Worm (Caenorhabditis elegans) whole organism, L2 larva: ENCODE data around the gene srj-22.

Experiments
- F13H6.1 ChIP-seq: sonication (generic microtip); optimal IDR thresholded peaks from 2 replicates; lab custom pipeline; 2016; ENCODE audit warnings: missing genetic modification characterization, missing compliant biosample characterization
- Y55F3AM.14 ChIP-seq: fragments of 200-800 bp; sonication (Bioruptor generic); optimal IDR thresholded peaks from 2 replicates; lab custom pipeline; 2018; ENCODE audit warnings: mild to moderate bottlenecking, missing genetic modification characterization, missing compliant biosample characterization
- ZK546.5 ChIP-seq: sonication (generic microtip); optimal IDR thresholded peaks from 2 replicates; lab custom pipeline; 2017; ENCODE audit warnings: missing biosample characterization, missing genetic modification characterization
- aly-2 ChIP-seq: fragments of 150-350 bp; optimal IDR thresholded peaks from 2 replicates; lab custom pipeline; 2014; ENCODE audit warnings: missing biosample characterization, missing genetic modification characterization
- ama-1 ChIP-seq: fragments of 150-350 bp; optimal IDR thresholded peaks from 2 replicates; lab custom pipeline; 2018; ENCODE audit warnings: inconsistent platforms
- blmp-1 ChIP-seq: sonication (generic microtip); optimal IDR thresholded peaks from 2 replicates; lab custom pipeline; 2017; ENCODE audit warnings: missing genetic modification characterization, mild to moderate bottlenecking, missing compliant biosample characterization, antibody characterized with exemption, moderate library complexity; ENCODE audit not compliant: insufficient read depth
- ceh-82 ChIP-seq: fragments of 150-350 bp; optimal IDR thresholded peaks from 2 replicates; lab custom pipeline; 2014; ENCODE audit warnings: missing biosample characterization, missing genetic modification characterization
- elt-1 ChIP-seq: fragments of 150-350 bp; optimal IDR thresholded peaks from 2 replicates; lab custom pipeline; 2014; ENCODE audit warnings: missing biosample characterization, missing genetic modification characterization
- fos-1 ChIP-seq: fragments of 150-350 bp; optimal IDR thresholded peaks from 2 replicates; lab custom pipeline; 2014; ENCODE audit warnings: missing biosample characterization, missing genetic modification characterization
- lin-11 ChIP-seq: fragments of 150-350 bp; sonication (generic microtip); optimal IDR thresholded peaks from 2 replicates; lab custom pipeline; 2014; ENCODE audit warnings: missing biosample characterization, missing genetic modification characterization, inconsistent platforms, mixed read lengths
- lin-13 ChIP-seq: fragments of 150-350 bp; optimal IDR thresholded peaks from 2 replicates; lab custom pipeline; 2014; ENCODE audit warnings: missing biosample characterization, missing genetic modification reagents, missing genetic modification characterization
- lin-39 ChIP-seq: fragments of 150-350 bp; optimal IDR thresholded peaks from 2 replicates; lab custom pipeline; 2014; ENCODE audit warnings: missing biosample characterization, missing genetic modification reagents, missing genetic modification characterization
- mab-5 ChIP-seq: fragments of 150-350 bp; optimal IDR thresholded peaks from 2 replicates; lab custom pipeline; 2014; ENCODE audit warnings: missing biosample characterization, missing genetic modification characterization
- mdl-1 ChIP-seq, 2 experiments: fragments of 150-350 bp in 1 of 2; sonication (generic microtip) in 1 of 2; optimal IDR thresholded peaks; 2 replicates each; lab custom pipeline; 2017; ENCODE audit warnings: missing biosample characterization in 2 of 2, missing genetic modification characterization in 2 of 2
- nhr-12 ChIP-seq: fragments of 150-350 bp; optimal IDR thresholded peaks from 2 replicates; lab custom pipeline; 2014; ENCODE audit warnings: missing biosample characterization, missing genetic modification characterization
- nhr-129 ChIP-seq: fragments of 150-350 bp; optimal IDR thresholded peaks from 2 replicates; lab custom pipeline; 2014; ENCODE audit warnings: missing biosample characterization, missing genetic modification characterization
- nhr-21 ChIP-seq: fragments of 150-350 bp; optimal IDR thresholded peaks from 2 replicates; lab custom pipeline; 2014; ENCODE audit warnings: missing biosample characterization, missing genetic modification characterization
- nhr-23 ChIP-seq: fragments of 150-350 bp; optimal IDR thresholded peaks from 2 replicates; lab custom pipeline; 2014; ENCODE audit warnings: missing biosample characterization, missing genetic modification reagents, missing genetic modification characterization
- nhr-237 ChIP-seq: fragments of 150-350 bp; optimal IDR thresholded peaks from 2 replicates; lab custom pipeline; 2014; ENCODE audit warnings: missing biosample characterization, missing genetic modification characterization
- nhr-25 ChIP-seq: fragments of 150-350 bp; sonication (generic microtip); optimal IDR thresholded peaks from 3 replicates; lab custom pipeline; 2014; ENCODE audit warnings: missing biosample characterization, missing genetic modification characterization
- nhr-77 ChIP-seq: fragments of 150-350 bp; optimal IDR thresholded peaks from 2 replicates; lab custom pipeline; 2014; ENCODE audit warnings: missing biosample characterization, missing genetic modification characterization
- peb-1 ChIP-seq: fragments of 150-350 bp; optimal IDR thresholded peaks from 2 replicates; lab custom pipeline; 2014; ENCODE audit warnings: missing biosample characterization, missing genetic modification characterization
- sma-3 ChIP-seq: sonication (generic microtip); optimal IDR thresholded peaks from 2 replicates; lab custom pipeline; 2016; ENCODE audit warnings: missing genetic modification reagents, missing genetic modification characterization, missing compliant biosample characterization
- sma-9 ChIP-seq, 2 experiments: fragments of 150-350 bp in 1 of 2; sonication (generic microtip) in 1 of 2; optimal IDR thresholded peaks; 2 replicates each; lab custom pipeline; 2014 to 2016; ENCODE audit warnings: missing genetic modification characterization in 2 of 2, mild to moderate bottlenecking in 1 of 2, missing biosample characterization in 1 of 2, missing compliant biosample characterization in 1 of 2, missing genetic modification reagents in 1 of 2, moderate library complexity in 1 of 2
- snpc-4 ChIP-seq: fragments of 150-350 bp; optimal IDR thresholded peaks from 2 replicates; lab custom pipeline; 2014; ENCODE audit warnings: missing biosample characterization, missing genetic modification characterization
- unc-39 ChIP-seq: fragments of 150-350 bp; optimal IDR thresholded peaks from 2 replicates; lab custom pipeline; 2014; ENCODE audit warnings: missing biosample characterization, missing genetic modification characterization
- unc-55 ChIP-seq: fragments of 150-350 bp; sonication (generic microtip); optimal IDR thresholded peaks from 3 replicates; lab custom pipeline; 2014; ENCODE audit warnings: missing biosample characterization, missing genetic modification reagents, missing genetic modification characterization
- zag-1 ChIP-seq: fragments of 150-350 bp; optimal IDR thresholded peaks from 2 replicates; lab custom pipeline; 2014; ENCODE audit warnings: missing biosample characterization, missing genetic modification characterization
- ztf-1 ChIP-seq: fragments of 200-800 bp; sonication (Bioruptor generic); conservative IDR thresholded peaks from 2 replicates; pipeline ENCODE4 v1.3.6; 2022; ENCODE audit warnings: missing genetic modification characterization, missing compliant biosample characterization
- ztf-11 ChIP-seq: sonication (generic microtip); optimal IDR thresholded peaks from 2 replicates; lab custom pipeline; 2017; ENCODE audit warnings: missing biosample characterization, missing genetic modification characterization

srj-22 gene

ce11 chrV:10713704-10714239, 29.8 kb downstream of the srj-22 start:
- no peak for TF ChIP-seq ZK546.5 (tag; lab: Kevin White, UChicago)

- TF ChIP-seq F13H6.1 (tag; lab: Kevin White, UChicago), result no peak
- TF ChIP-seq peb-1, result no peak
- peak; percentile 14 for TF ChIP-seq nhr-12 (tag; lab: Kevin White, UChicago)
- no peak for TF ChIP-seq nhr-129 (tag; lab: Kevin White, UChicago)
- no peak for TF ChIP-seq ZK546.5 (tag; lab: Kevin White, UChicago)
- TF ChIP-seq elt-1 (tag; lab: Kevin White, UChicago), result no peak
- no peak for TF ChIP-seq mab-5 (tag; lab: Kevin White, UChicago)
- TF ChIP-seq ceh-82, result no peak
- no peak for TF ChIP-seq nhr-23
- no peak for TF ChIP-seq unc-39 (tag; lab: Kevin White, UChicago)
- TF ChIP-seq unc-55 (GFP tag; lab: Kevin White, UChicago), result no peak
- peak; percentile 34 for TF ChIP-seq zag-1 (tag; lab: Kevin White, UChicago)
Measured at ce11 chrV:10712608-10712900, 31.0 kb downstream of the srj-22 start.

- no peak for TF ChIP-seq nhr-77 (tag; lab: Kevin White, UChicago)
- peak; percentile 66 for TF ChIP-seq Y55F3AM.14
- TF ChIP-seq nhr-21 (tag; lab: Kevin White, UChicago), result peak; percentile 36
- peak; percentile 42 for TF ChIP-seq sma-3 (GFP tag; lab: Kevin White, UChicago)
- no peak for TF ChIP-seq nhr-12 (tag; lab: Kevin White, UChicago)
- peak; percentile 30 for TF ChIP-seq nhr-25
- 0 out of 2 replicates have a peak, but pooled peaks have one; percentile 21 for TF ChIP-seq ztf-1
- peak; percentile 81 for TF ChIP-seq ama-1 (lab: Kevin White, UChicago)
Measured at ce11 chrV:10711829-10712607, 31.5 kb downstream of the srj-22 start.

DNA sequence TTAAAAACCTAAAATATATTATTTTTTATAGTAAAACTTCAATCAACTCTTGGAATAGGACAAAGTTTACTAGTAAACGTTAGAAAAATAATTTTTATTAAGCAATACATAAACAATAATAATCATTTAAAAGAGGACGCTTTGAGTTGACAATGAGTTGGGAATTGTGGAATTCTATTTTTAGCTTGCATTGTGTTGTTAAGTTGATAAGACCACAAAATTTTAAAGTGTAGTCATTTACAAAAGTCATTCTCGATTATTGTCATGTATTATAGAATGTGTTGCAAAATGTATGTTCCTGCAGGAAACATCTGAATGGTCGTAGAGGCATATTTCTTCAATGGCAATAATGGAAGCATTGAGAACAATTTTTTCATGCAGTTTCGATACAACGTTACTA, 32.5 kb downstream of the srj-22 start:
- TF ChIP-seq ztf-1 (no peak), fos-1 (tag; lab: Kevin White, UChicago) (peak; percentile 20), ceh-82 (no peak)

- no peak for TF ChIP-seq F13H6.1 (tag; lab: Kevin White, UChicago)
- TF ChIP-seq nhr-129 (tag; lab: Kevin White, UChicago), result peak; percentile 85
Measured at ce11 chrV:10709385-10709784, 34.2 kb downstream of the srj-22 start.

DNA sequence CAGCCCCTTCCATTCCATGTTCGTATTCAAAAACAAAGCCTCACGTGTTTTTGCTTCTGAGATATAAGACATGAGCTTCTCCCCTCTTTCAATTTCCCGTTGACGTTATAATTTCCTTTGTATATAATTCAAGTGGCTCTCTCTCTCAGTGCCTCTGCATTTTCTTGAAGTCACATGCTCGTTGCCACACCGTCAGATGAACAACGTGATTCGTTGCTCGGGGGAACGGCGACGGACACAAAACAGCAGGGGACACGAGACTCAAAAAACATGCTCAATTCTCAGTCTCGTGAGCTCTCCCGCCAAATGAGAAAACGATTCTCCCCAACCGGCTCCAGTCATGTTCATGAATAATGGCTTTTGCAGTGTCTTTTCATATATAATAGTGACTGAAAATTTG, 35.2 kb downstream of the srj-22 start:
- TF ChIP-seq lin-11 (tag; lab: Kevin White, UChicago), result peak; percentile 45
- no peak for TF ChIP-seq ama-1 (lab: Kevin White, UChicago)

DNA sequence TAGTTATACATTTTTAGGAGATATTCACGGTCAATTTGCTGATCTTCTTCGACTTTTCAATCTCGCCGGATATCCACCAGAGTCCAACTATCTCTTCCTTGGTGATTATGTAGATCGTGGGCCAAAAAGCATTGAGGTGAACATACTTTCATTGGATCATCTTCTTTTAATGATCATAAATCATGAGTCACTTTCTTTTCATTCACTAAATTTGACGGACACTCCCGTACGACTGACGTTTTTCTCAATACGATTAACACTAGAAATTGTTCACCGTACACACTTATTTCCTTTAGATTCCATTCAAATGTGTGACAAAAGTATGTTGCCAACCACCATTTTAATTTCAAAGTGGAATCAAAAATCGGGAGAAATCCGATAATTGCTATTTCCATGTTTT, 40.6 kb downstream of the srj-22 start:
- TF ChIP-seq nhr-23 (no peak), blmp-1 (tag; lab: Kevin White, UChicago) (peak; percentile 7)

DNA sequence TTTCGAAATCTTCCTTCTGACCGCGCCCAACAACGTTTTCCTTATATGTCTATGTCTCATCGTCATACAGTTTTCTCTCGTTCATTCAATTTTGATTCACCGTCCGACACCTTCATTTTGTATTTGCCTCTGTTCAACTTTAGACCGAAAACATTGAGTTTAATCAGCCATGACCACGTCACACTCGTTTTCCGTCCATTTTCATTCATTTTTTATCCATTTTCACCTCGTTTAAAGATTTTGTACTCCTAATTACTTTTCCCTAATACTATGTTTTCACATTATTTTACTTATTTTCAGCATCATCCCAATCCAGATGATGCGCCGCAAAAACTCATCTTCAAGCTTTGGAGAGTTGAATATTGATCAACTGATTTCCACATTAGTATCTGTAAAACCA, 41.3 kb downstream of the srj-22 start, which contains the start of gene pph-1:
pph-1 (plus strand) TSS at position 301 of the 400 bp plus-strand sequence.
- no peak for TF ChIP-seq ztf-1
- no peak for TF ChIP-seq ztf-11
- TF ChIP-seq sma-9 (GFP tag; optimal IDR thresholded peaks at IDR 0.05; lab: Kevin White, UChicago), result no peak
- no peak for TF ChIP-seq sma-9 (tag; optimal IDR thresholded peaks at IDR 0.05; lab: Kevin White, UChicago)
- no peak for TF ChIP-seq nhr-77 (tag; lab: Kevin White, UChicago)
- TF ChIP-seq snpc-4, result no peak
- TF ChIP-seq nhr-237 (tag; lab: Kevin White, UChicago), result no peak
- TF ChIP-seq aly-2 (tag; lab: Kevin White, UChicago), result no peak
- no peak for TF ChIP-seq lin-39 (tag; lab: Kevin White, UChicago)
- no peak for TF ChIP-seq nhr-21 (tag; lab: Kevin White, UChicago)
- TF ChIP-seq lin-13, result no peak
- TF ChIP-seq mdl-1 (tag; optimal IDR thresholded peaks at IDR 0.05; lab: Kevin White, UChicago), result no peak
